Fruit fly (Drosophila melanogaster) whole organism, embryonic: ENCODE measurements around the gene Art3.

Experiments used
- Atf3 ChIP-seq: fragments of 200-800 bp; sonication (Bioruptor generic); optimal IDR thresholded peaks from 3 replicates; lab custom pipeline; 2016; ENCODE audit warnings: missing biosample characterization, missing genetic modification characterization
- Bdp1 ChIP-seq: fragments of 200-800 bp; sonication (Bioruptor generic); optimal IDR thresholded peaks from 3 replicates; lab custom pipeline; 2016; ENCODE audit warnings: missing biosample characterization, missing genetic modification characterization
- C15 ChIP-seq: fragments of 200-800 bp; sonication (Bioruptor generic); IDR thresholded peaks from 3 replicates; pipeline ENCODE4 v1.3.6; 2022; ENCODE audit warnings: missing biosample characterization, missing genetic modification characterization
- CG12104 ChIP-seq: fragments of 200-800 bp; sonication (Bioruptor generic); optimal IDR thresholded peaks from 3 replicates; lab custom pipeline; 2016; ENCODE audit warnings: missing biosample characterization, missing genetic modification characterization
- CG1233 ChIP-seq: fragments of 200-800 bp; sonication (Bioruptor generic); optimal IDR thresholded peaks from 4 replicates; lab custom pipeline; 2018; ENCODE audit warnings: missing biosample characterization, mild to moderate bottlenecking, missing genetic modification characterization
- CG13624 ChIP-seq: fragments of 200-800 bp; sonication (Bioruptor generic); optimal IDR thresholded peaks from 2 replicates; lab custom pipeline; 2016; ENCODE audit warnings: missing biosample characterization, missing genetic modification characterization
- CG15514 ChIP-seq: fragments of 200-800 bp; sonication (Bioruptor generic); optimal IDR thresholded peaks from 3 replicates; lab custom pipeline; 2017; ENCODE audit warnings: missing biosample characterization, missing genetic modification characterization, mild to moderate bottlenecking, moderate library complexity, missing genetic modification reagents
- CG15696 ChIP-seq: fragments of 200-800 bp; sonication (Bioruptor generic); optimal IDR thresholded peaks from 2 replicates; lab custom pipeline; 2019; ENCODE audit warnings: missing biosample characterization, mild to moderate bottlenecking, missing genetic modification characterization, moderate library complexity
- CG1647 ChIP-seq: fragments of 200-800 bp; sonication (Bioruptor generic); optimal IDR thresholded peaks from 3 replicates; lab custom pipeline; 2016; ENCODE audit warnings: missing biosample characterization, missing genetic modification characterization
- CG16815 ChIP-seq: fragments of 200-800 bp; sonication (Bioruptor generic); optimal IDR thresholded peaks from 3 replicates; lab custom pipeline; 2017; ENCODE audit warnings: missing biosample characterization, mild to moderate bottlenecking, missing genetic modification characterization
- CG2116 ChIP-seq: fragments of 200-800 bp; sonication (Bioruptor generic); optimal IDR thresholded peaks from 3 replicates; lab custom pipeline; 2018; ENCODE audit warnings: missing biosample characterization, mild to moderate bottlenecking, missing genetic modification characterization
- CG31224 ChIP-seq: fragments of 200-800 bp; sonication (Bioruptor generic); IDR thresholded peaks from 2 replicates; pipeline ENCODE4 v1.3.6; 2022; ENCODE audit warnings: missing biosample characterization, missing genetic modification characterization
- CG31441 ChIP-seq: fragments of 200-800 bp; sonication (Bioruptor generic); IDR thresholded peaks from 2 replicates; pipeline ENCODE4 v1.3.6; 2022; ENCODE audit warnings: missing biosample characterization, missing genetic modification characterization
- CG3163 ChIP-seq: fragments of 200-800 bp; sonication (Bioruptor generic); optimal IDR thresholded peaks from 3 replicates; lab custom pipeline; 2016; ENCODE audit warnings: missing biosample characterization, missing genetic modification characterization
- CG32532 ChIP-seq: fragments of 200-800 bp; sonication (Bioruptor generic); IDR thresholded peaks from 2 replicates; pipeline ENCODE4 v1.3.6; 2022; ENCODE audit warnings: missing biosample characterization, missing genetic modification characterization
- CG33557 ChIP-seq: fragments of 200-800 bp; sonication (Bioruptor generic); optimal IDR thresholded peaks from 2 replicates; lab custom pipeline; 2019; ENCODE audit warnings: missing biosample characterization, mild to moderate bottlenecking, missing genetic modification characterization, moderate library complexity
- CG3407 ChIP-seq: fragments of 200-800 bp; sonication (Bioruptor generic); optimal IDR thresholded peaks from 2 replicates; lab custom pipeline; 2018; ENCODE audit warnings: missing biosample characterization, mild to moderate bottlenecking, missing genetic modification characterization
- CG34422 ChIP-seq: fragments of 200-800 bp; sonication (Bioruptor generic); IDR thresholded peaks from 3 replicates; pipeline ENCODE4 v1.3.6; 2022; ENCODE audit warnings: missing biosample characterization, missing genetic modification characterization
- CG3726 ChIP-seq: fragments of 200-800 bp; sonication (Bioruptor generic); IDR thresholded peaks from 3 replicates; pipeline ENCODE4, ENCODE4 v1.3.6; 2022; ENCODE audit warnings: missing biosample characterization, missing genetic modification characterization
- CG4854 ChIP-seq: fragments of 200-800 bp; sonication (Bioruptor generic); optimal IDR thresholded peaks from 2 replicates; lab custom pipeline; 2016; ENCODE audit warnings: missing biosample characterization, missing genetic modification characterization, inconsistent platforms
- CG6254 ChIP-seq: fragments of 200-800 bp; sonication (Bioruptor generic); optimal IDR thresholded peaks from 3 replicates; lab custom pipeline; 2017; ENCODE audit warnings: mild to moderate bottlenecking, missing biosample characterization, missing genetic modification reagents, missing genetic modification characterization
- CG7786 ChIP-seq: fragments of 200-800 bp; sonication (Bioruptor generic); optimal IDR thresholded peaks from 2 replicates; lab custom pipeline; 2016; ENCODE audit warnings: missing biosample characterization, missing genetic modification characterization
- CG8765 ChIP-seq: fragments of 200-800 bp; sonication (Bioruptor generic); IDR thresholded peaks from 2 replicates; pipeline ENCODE4 v1.3.6; 2022; ENCODE audit warnings: missing biosample characterization, missing genetic modification characterization
- CG8944 ChIP-seq: fragments of 200-800 bp; sonication (Bioruptor generic); optimal IDR thresholded peaks from 3 replicates; lab custom pipeline; 2016; ENCODE audit warnings: missing biosample characterization, missing genetic modification characterization
- CG9215 ChIP-seq: fragments of 200-800 bp; sonication (Bioruptor generic); IDR thresholded peaks from 2 replicates; pipeline ENCODE4 v1.3.6; 2022; ENCODE audit warnings: missing biosample characterization, missing genetic modification characterization
- Camta ChIP-seq: fragments of 200-800 bp; sonication (Bioruptor generic); optimal IDR thresholded peaks from 2 replicates; lab custom pipeline; 2016; ENCODE audit warnings: missing biosample characterization, missing genetic modification characterization
- CoRest ChIP-seq: fragments of 200-800 bp; sonication (Bioruptor generic); optimal IDR thresholded peaks from 3 replicates; lab custom pipeline; 2018; ENCODE audit warnings: missing biosample characterization, mild to moderate bottlenecking, missing genetic modification characterization, moderate library complexity
- Ets97D ChIP-seq: fragments of 200-800 bp; sonication (Bioruptor generic); optimal IDR thresholded peaks from 3 replicates; lab custom pipeline; 2016; ENCODE audit warnings: missing biosample characterization, missing genetic modification characterization
- HLH3B ChIP-seq: fragments of 200-800 bp; sonication (Bioruptor generic); IDR thresholded peaks from 2 replicates; pipeline ENCODE4 v1.3.6; 2022; ENCODE audit warnings: missing biosample characterization, missing genetic modification characterization
- Hey ChIP-seq: fragments of 200-800 bp; sonication (Bioruptor generic); optimal IDR thresholded peaks from 3 replicates; lab custom pipeline; 2018; ENCODE audit warnings: missing biosample characterization, mild to moderate bottlenecking, missing genetic modification characterization
- HmgD ChIP-seq: fragments of 200-800 bp; sonication (Bioruptor generic); optimal IDR thresholded peaks from 3 replicates; lab custom pipeline; 2016; ENCODE audit warnings: missing biosample characterization, missing genetic modification characterization
- HmgZ ChIP-seq: fragments of 200-800 bp; sonication (Bioruptor generic); optimal IDR thresholded peaks from 2 replicates; lab custom pipeline; 2018; ENCODE audit warnings: missing biosample characterization, mild to moderate bottlenecking, missing genetic modification characterization
- Lhr ChIP-seq: fragments of 200-800 bp; sonication (Bioruptor generic); optimal IDR thresholded peaks from 3 replicates; lab custom pipeline; 2017; ENCODE audit warnings: mild to moderate bottlenecking, missing biosample characterization, missing genetic modification reagents, missing genetic modification characterization
- Mad ChIP-seq: fragments of 200-800 bp; sonication (Bioruptor generic); optimal IDR thresholded peaks from 2 replicates; lab custom pipeline; 2016; ENCODE audit warnings: missing biosample characterization, missing genetic modification characterization
- Rfx ChIP-seq: fragments of 200-800 bp; sonication (Bioruptor generic); IDR thresholded peaks from 2 replicates; pipeline ENCODE4 v1.3.6; 2022; ENCODE audit warnings: missing biosample characterization, missing genetic modification characterization
- Scr ChIP-seq: fragments of 200-800 bp; sonication (Bioruptor generic); IDR thresholded peaks from 2 replicates; pipeline ENCODE4 v1.3.6; 2022; ENCODE audit warnings: missing biosample characterization, missing genetic modification characterization; ENCODE audit not compliant: partially characterized antibody
- Usf ChIP-seq: fragments of 200-800 bp; sonication (Bioruptor generic); optimal IDR thresholded peaks from 2 replicates; lab custom pipeline; 2017; ENCODE audit warnings: missing genotype, missing biosample characterization, missing genetic modification characterization
- ap ChIP-seq: fragments of 200-800 bp; sonication (Bioruptor generic); IDR thresholded peaks from 2 replicates; pipeline ENCODE4 v1.3.6; 2022; ENCODE audit warnings: missing biosample characterization, missing genetic modification characterization
- cad ChIP-seq: fragments of >200 bp; optimal IDR thresholded peaks from 2 replicates; lab custom pipeline; 2017; ENCODE audit warnings: missing biosample characterization, missing genetic modification characterization
- dimm ChIP-seq: fragments of 200-800 bp; sonication (Bioruptor generic); IDR thresholded peaks from 2 replicates; pipeline ENCODE4 v1.3.6; 2022; ENCODE audit warnings: missing biosample characterization, missing genetic modification characterization
- dm ChIP-seq: fragments of 200-800 bp; sonication (Bioruptor generic); optimal IDR thresholded peaks from 3 replicates; lab custom pipeline; 2016; ENCODE audit warnings: missing biosample characterization, missing genetic modification characterization
- ind ChIP-seq: fragments of 200-800 bp; sonication (Bioruptor generic); optimal IDR thresholded peaks from 3 replicates; lab custom pipeline; 2016; ENCODE audit warnings: missing biosample characterization, missing genetic modification characterization
- kay ChIP-seq: fragments of 200-800 bp; sonication (Bioruptor generic); optimal IDR thresholded peaks from 2 replicates; lab custom pipeline; 2016; ENCODE audit warnings: missing biosample characterization, missing genetic modification characterization
- kni ChIP-seq: fragments of 200-800 bp; sonication (Bioruptor generic); optimal IDR thresholded peaks from 3 replicates; lab custom pipeline; 2017; ENCODE audit warnings: mild to moderate bottlenecking, missing biosample characterization, missing genetic modification reagents, missing genetic modification characterization
- lbe ChIP-seq: fragments of 200-800 bp; sonication (Bioruptor generic); optimal IDR thresholded peaks from 2 replicates; lab custom pipeline; 2016; ENCODE audit warnings: missing biosample characterization, mild to moderate bottlenecking, missing genetic modification characterization
- onecut ChIP-seq: fragments of 200-800 bp; sonication (Bioruptor generic); IDR thresholded peaks from 2 replicates; pipeline ENCODE4 v1.3.6; 2022; ENCODE audit warnings: missing biosample characterization, missing genetic modification characterization
- sc ChIP-seq, 3 experiments: fragments of >200 bp in 2 of 3; fragments of 200-800 bp in 1 of 3; sonication (Bioruptor generic) in 1 of 3; optimal IDR thresholded peaks; 2 replicates in 2 of 3; 3 replicates in 1 of 3; lab custom pipeline; 2017; ENCODE audit warnings: mild to moderate bottlenecking in 1 of 3, missing biosample characterization in 1 of 3, missing genetic modification characterization in 1 of 3, missing genetic modification reagents in 1 of 3
- seq ChIP-seq: fragments of 200-800 bp; sonication (Bioruptor generic); IDR thresholded peaks from 2 replicates; pipeline ENCODE4 v1.3.6; 2022; ENCODE audit warnings: missing biosample characterization, missing genetic modification characterization
- sima ChIP-seq: fragments of 200-800 bp; sonication (Bioruptor generic); optimal IDR thresholded peaks from 2 replicates; lab custom pipeline; 2016; ENCODE audit warnings: missing biosample characterization, missing genetic modification characterization
- zen2 ChIP-seq: fragments of 200-800 bp; sonication (Bioruptor generic); IDR thresholded peaks from 3 replicates; pipeline ENCODE4 v1.3.6; 2022; ENCODE audit warnings: missing biosample characterization, missing genetic modification characterization; ENCODE audit not compliant: partially characterized antibody

Gene Art3

dm6 chr3R:15218824-15219576, 10.2 kb downstream of the Art3 start, which contains the start of the genes SIDL and CG12241 (continued):
- TF ChIP-seq CG16815 (GFP tag; lab: Kevin White, UChicago) (peak; percentile 25), HmgZ (peak; percentile 16), CG4854 (peak; percentile 73), CG31441 (peak; percentile 90), CG3407 (GFP tag; lab: Kevin White, UChicago) (peak; percentile 44), CG15514 (GFP tag; lab: Kevin White, UChicago) (peak; percentile 85), ind (GFP tag; lab: Kevin White, UChicago) (peak; percentile 88), kay (GFP tag; lab: Kevin White, UChicago) (peak; percentile 69), CoRest (tag; lab: Kevin White, UChicago) (peak; percentile 67), CG31224 (GFP tag; lab: Robert Waterston, UW) (peak; percentile 87), Hey (tag; lab: Kevin White, UChicago) (no peak), lbe (GFP tag; lab: Kevin White, UChicago) (peak; percentile 79), CG32532 (GFP tag; lab: Robert Waterston, UW) (peak; percentile 97), HLH3B (GFP tag; lab: Robert Waterston, UW) (peak; percentile 92), CG8944 (GFP tag; lab: Kevin White, UChicago) (peak; percentile 60), CG15696 (peak; percentile 39), Mad (GFP tag; lab: Kevin White, UChicago) (no peak), CG34422 (GFP tag; lab: Robert Waterston, UW) (peak; percentile 96), cad (GFP tag; lab: Kevin White, UChicago) (no peak), onecut (GFP tag; lab: Robert Waterston, UW) (peak; percentile 96), dimm (GFP tag; lab: Robert Waterston, UW) (no peak), CG7786 (peak; percentile 15), Usf (no peak), CG9215 (GFP tag; lab: Robert Waterston, UW) (peak; percentile 90), sc (optimal IDR thresholded peaks at IDR 0.05; lab: Kevin White, UChicago) (no peak), sc (GFP tag; optimal IDR thresholded peaks at IDR 0.05; lab: Kevin White, UChicago) (no peak), kni (no peak), Ets97D (peak; percentile 79), CG6254 (no peak), Rfx (GFP tag; lab: Robert Waterston, UW) (peak; percentile 96), CG3163 (GFP tag; lab: Kevin White, UChicago) (no peak), CG12104 (GFP tag; lab: Kevin White, UChicago) (peak; percentile 66), Scr (GFP tag; lab: Robert Waterston, UW) (peak; percentile 42), CG2116 (peak; percentile 79), dm (GFP tag; lab: Kevin White, UChicago) (no peak), Lhr (GFP tag; lab: Kevin White, UChicago) (no peak), CG1233 (peak; percentile 79), HmgD (GFP tag; lab: Kevin White, UChicago) (peak; percentile 26), ap (GFP tag; lab: Robert Waterston, UW) (no peak), CG33557 (peak; percentile 4), Bdp1 (GFP tag; lab: Kevin White, UChicago) (peak; percentile 7), CG3726 (GFP tag; lab: Robert Waterston, UW) (peak; percentile 79; the same call in 2 of the 3 replicates), seq (GFP tag; lab: Robert Waterston, UW) (no peak), CG13624 (GFP tag; lab: Kevin White, UChicago) (peak; percentile 89), C15 (GFP tag; lab: Robert Waterston, UW) (peak; percentile 80; the same call in 2 of the 3 replicates), CG1647 (peak; percentile 81), Atf3 (GFP tag; lab: Kevin White, UChicago) (peak; percentile 20), Camta (GFP tag; lab: Kevin White, UChicago) (peak; percentile 84), CG8765 (GFP tag; lab: Robert Waterston, UW) (peak; percentile 87; the same call in 1 of the 2 replicates), sima (peak; percentile 63), zen2 (GFP tag; lab: Robert Waterston, UW) (no peak)
